Fruit fly (Drosophila melanogaster) whole organism, larva: Measurements from ENCODE around the gene Nup154.

Source experiments
- noc ChIP-seq: fragments of 200-800 bp; sonication (Bioruptor generic); optimal IDR thresholded peaks from 3 replicates; lab custom pipeline; 2019; ENCODE audit warnings: missing biosample characterization, mild to moderate bottlenecking, missing genetic modification characterization, moderate library complexity

Nup154 gene

DNA sequence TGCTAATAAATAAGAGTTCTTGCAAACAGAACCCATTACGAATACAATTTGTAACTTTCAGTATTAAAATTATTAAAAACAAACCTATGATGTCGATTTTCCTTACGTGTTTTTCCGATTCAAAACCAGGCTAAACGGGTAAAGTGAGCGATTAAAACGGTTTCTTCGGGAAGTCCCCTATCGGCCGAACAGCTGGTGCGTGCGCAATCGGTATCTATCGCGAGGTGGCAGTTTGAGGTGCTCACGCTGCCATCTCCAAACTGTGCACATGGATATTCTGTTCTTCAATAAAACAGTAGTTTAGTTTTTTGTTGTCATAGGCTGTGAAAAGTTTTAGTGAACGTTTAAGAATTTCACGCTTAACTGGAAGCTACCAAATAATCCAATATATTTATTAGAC lies 15.5 kb upstream of the Nup154 start, which contains the start of gene TTLL4A:
Gene TTLL4A (plus strand): TSS at position 240 of the 400 bp plus-strand sequence.
- TF ChIP-seq noc: no peak

DNA sequence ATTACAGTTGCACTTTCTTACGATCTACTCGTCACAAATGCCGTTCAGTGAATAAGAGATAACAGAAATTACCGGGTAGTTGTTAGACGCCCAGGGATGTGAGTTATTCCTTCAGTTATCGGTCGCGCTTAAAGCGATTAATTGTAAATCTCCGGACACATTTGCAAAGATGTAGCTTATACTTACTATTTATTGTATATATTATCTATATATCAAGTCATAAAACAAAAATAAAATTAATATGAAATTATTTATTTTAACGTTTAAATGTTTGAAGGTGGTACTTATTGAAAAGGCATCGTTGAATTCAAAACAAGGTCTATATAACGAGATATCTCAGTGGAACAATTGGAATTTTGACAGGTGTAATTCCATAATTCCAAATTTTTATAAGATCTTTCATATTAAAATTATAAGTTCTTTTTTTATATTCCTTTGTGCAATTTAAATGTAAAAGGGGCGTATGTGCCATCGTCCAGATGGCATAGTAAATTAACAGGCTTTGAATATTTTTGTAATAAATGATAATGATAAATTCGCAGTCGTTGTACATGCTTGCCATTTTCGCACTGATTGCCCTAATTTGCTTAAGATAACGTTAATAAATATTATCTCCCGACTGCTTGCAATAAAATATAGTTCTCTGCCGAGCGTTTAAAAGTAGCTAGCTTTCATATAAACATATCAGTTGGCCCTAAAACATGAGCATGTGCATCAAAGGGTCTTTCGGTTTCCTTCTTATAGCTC lies 3.1 kb upstream of the Nup154 start, which contains the start of the genes aub and lectin-33A:
Gene aub (minus strand): TSS at position 101 of the 747 bp plus-strand sequence.
Gene lectin-33A (plus strand): TSS at position 697 of the 747 bp plus-strand sequence.
- TF ChIP-seq noc: no peak

DNA sequence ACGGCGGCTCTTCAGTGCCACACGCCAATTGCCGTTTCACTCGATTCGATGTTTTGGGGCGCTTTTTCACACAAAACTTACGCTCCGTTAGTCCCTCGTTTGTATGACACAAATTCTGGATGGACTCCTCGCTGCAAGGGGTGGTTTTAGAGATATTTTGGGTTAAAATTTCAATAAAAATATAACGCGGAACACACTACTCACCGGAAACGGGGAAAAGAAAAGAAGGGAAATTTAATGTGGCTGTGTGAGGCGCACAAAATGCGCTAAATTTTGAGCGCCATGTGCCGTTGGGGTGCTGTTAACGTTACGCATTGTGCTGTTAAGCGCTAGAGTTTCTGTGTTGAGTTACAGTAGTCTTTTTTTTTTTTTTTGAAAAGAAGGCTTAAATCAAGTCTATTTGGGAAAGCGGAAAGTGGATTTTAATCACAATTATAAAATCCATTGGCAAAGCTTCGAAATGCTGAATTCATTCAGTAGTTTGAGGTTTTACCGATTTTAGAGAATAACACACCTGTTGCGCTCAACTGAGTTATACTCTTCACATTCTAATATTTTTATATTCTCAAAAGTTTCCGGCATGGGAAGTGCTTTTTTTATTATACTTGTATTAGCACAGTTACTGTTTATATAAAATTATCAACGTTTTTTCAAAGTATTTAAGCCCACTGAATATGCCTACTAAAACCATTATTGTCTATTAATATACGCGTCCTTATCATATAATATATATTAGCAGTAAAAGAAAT lies 521 bp upstream of the Nup154 start, which contains the start of gene RpL9:
Gene RpL9 (minus strand): TSS at position 265 of the 749 bp plus-strand sequence.
- TF ChIP-seq noc: no peak

DNA sequence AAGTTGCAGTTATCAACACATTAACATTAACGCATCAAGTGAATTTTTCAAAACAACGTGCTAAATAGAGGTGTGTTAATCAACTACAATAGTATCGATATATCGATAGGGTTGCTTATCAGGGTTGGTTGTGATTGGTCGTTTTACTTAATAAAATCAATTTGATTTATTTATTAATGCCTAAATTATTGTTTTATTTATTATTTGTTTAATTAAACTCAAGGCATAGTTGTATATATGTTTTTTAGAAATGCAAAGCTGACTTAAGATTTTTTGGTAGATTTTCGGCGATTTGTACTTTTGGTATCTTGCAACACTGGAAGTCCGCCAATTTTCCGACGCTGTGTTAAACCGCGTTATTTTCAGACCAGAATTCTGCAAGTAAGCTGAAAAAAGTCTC lies 6.4 kb downstream of the Nup154 start, which contains the start of the genes Art8 and dUTPase:
Gene Art8 (minus strand): TSS at position 88 of the 400 bp plus-strand sequence.
Gene dUTPase (plus strand): TSS at position 314 of the 400 bp plus-strand sequence.
- peak; percentile 46 for TF ChIP-seq noc

dm6 chr2L:11014018-11014611 lies 9.5 kb downstream of the Nup154 start:
- no peak for TF ChIP-seq noc

DNA sequence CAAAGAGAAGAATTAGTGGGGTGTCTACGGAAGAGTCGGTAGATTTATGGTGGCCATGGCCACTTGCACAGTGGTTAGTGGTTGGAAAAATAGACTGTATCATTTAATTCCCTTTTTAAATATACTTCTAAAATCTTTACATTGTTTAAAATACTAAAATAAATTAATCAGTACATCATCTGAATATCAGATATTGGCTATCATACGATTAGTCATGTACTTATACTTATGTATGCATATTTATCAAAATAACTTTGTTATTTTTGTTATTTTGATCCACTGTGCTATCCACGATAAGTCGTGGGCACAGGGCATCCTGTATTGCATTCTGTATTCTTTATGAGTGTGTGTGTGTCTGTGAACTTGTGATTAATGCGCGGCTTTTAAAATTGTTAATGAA lies 10.1 kb downstream of the Nup154 start:
- TF ChIP-seq noc: no peak

- no peak for TF ChIP-seq noc
Measured at dm6 chr2L:11015320-11015719, 10.7 kb downstream of the Nup154 start, which contains the start of gene Acp32CD. Gene Acp32CD, plus strand, starts transcription at chr2L:11015620.

- TF ChIP-seq noc: no peak
Measured at dm6 chr2L:11016695-11017094, 12.1 kb downstream of the Nup154 start, which contains the start of gene CG14913. Gene CG14913, plus strand, starts transcription at chr2L:11016995.

- TF ChIP-seq noc: no peak
Measured at dm6 chr2L:11021606-11022005, 17.0 kb downstream of the Nup154 start.

DNA sequence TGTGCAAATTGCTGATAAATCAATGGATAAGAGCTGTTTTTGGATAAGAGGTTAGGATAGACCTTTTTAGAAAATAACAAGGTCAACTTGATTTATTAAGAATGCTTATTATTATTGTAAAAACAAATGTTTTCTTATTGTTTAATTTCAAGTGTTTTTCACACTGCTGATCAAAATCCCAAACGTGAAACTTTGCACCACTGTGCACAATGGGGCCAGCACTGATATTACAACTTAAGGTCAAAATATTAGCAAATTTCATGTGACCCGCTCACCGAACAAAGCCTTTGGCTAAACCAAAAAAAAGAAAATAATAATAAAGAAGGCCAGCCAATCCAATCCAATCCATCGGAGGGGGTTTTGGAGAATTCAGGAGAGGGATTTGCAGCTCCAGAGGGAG lies 18.2 kb downstream of the Nup154 start:
- TF ChIP-seq noc: no peak

DNA sequence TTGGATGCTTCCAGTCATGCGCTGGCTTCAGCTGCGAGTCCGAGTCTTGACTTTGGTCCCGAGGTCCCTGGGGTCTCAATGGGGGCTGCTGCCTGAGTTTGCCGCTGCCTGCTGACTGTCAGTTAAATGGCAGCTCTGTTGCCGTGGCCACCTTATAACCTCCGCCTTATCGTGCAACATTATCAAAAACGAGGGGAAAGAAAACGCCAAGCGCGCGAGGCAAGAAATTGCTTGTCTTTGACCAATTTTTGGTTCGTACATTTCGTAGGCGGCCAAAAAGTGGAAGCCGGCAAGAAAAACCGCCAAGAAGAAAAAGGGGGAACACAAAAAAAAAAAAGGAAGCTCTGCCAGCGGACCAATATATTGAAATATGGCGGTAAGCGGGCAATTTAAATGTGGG lies 19.3 kb downstream of the Nup154 start:
- no peak for TF ChIP-seq noc

DNA sequence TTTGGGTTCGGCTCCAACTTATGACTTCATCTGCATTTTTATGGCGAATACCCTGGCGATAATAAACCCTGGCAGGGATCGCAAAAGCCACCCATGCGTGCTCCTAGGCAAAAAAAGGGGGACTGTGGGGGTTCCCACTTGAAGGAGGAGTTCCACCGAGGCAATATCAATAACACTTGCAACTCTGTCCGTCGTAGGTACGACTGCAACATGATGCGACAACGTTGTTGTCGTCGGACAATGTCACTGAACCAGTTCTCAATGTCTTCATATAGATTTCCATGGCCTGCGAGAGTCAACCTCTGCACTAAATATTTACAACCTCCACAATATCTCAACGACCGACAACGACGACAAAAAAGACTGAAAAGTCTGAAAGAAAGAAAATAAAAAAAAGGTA lies 22.6 kb downstream of the Nup154 start:
- TF ChIP-seq noc: no peak

dm6 chr2L:11027825-11028496 lies 23.3 kb downstream of the Nup154 start:
- TF ChIP-seq noc: no peak

- no peak for TF ChIP-seq noc
Measured at dm6 chr2L:11032285-11032970, 27.8 kb downstream of the Nup154 start.

DNA sequence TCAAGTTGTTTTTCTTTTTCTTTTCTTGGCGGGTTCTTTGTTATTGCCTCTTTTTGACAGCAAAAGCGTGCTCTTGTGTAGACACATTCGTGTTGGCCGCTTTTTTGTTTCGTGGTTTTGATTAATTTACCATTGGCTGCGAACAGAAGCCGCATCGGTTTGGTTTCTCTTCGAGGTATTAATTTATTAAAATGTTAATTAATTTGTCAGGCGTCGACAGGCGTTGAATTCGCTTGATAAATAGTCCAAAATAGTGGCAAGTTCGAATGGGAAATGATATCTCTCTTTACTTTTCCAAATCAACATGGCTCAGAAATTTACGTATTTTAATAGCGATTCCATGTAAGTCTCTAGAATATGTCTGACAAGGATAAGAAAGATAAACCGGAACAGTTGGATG lies 29.9 kb downstream of the Nup154 start, which contains the start of gene CG18666:
Gene CG18666 (plus strand): TSS at position 301 of the 400 bp plus-strand sequence.
- no peak for TF ChIP-seq noc
